Fruit fly (Drosophila melanogaster): Measurements from ENCODE around the gene Mur89F.

Gene Mur89F

dm6 chr3R:17202080-17202785, at the start of gene Mur89F:
Mur89F (minus strand) TSS chr3R:17202130.
- TF ChIP-seq insv (optimal IDR thresholded peaks at IDR 0.05) = no peak
- TF ChIP-seq ttk (optimal IDR thresholded peaks at IDR 0.05) = no peak
- TF ChIP-seq Myc (optimal IDR thresholded peaks at IDR 0.05) = no peak
- TF ChIP-seq psq (optimal IDR thresholded peaks at IDR 0.05) = no peak
- no peak for TF ChIP-seq h (optimal IDR thresholded peaks at IDR 0.05)
- TF ChIP-seq Sin3A (optimal IDR thresholded peaks at IDR 0.05) = no peak

- no peak for TF ChIP-seq insv (optimal IDR thresholded peaks at IDR 0.05)
- no peak for TF ChIP-seq h (optimal IDR thresholded peaks at IDR 0.05)
- no peak for TF ChIP-seq Sin3A (optimal IDR thresholded peaks at IDR 0.05)
- TF ChIP-seq psq (optimal IDR thresholded peaks at IDR 0.05) = no peak
- TF ChIP-seq ttk (optimal IDR thresholded peaks at IDR 0.05) = no peak
- TF ChIP-seq Myc (optimal IDR thresholded peaks at IDR 0.05) = no peak
Measured at dm6 chr3R:17251271-17251670, 49.3 kb upstream of the Mur89F start.

- TF ChIP-seq insv (optimal IDR thresholded peaks at IDR 0.05) (no peak), Sin3A (optimal IDR thresholded peaks at IDR 0.05) (no peak)
Measured at dm6 chr3R:17249233-17249632, 47.3 kb upstream of the Mur89F start.

- TF ChIP-seq h (optimal IDR thresholded peaks at IDR 0.05) (no peak), insv (optimal IDR thresholded peaks at IDR 0.05) (no peak), ttk (optimal IDR thresholded peaks at IDR 0.05) (no peak), Sin3A (optimal IDR thresholded peaks at IDR 0.05) (no peak), psq (optimal IDR thresholded peaks at IDR 0.05) (no peak), Myc (optimal IDR thresholded peaks at IDR 0.05) (no peak)
Measured at dm6 chr3R:17247699-17248098, 45.8 kb upstream of the Mur89F start.

dm6 chr3R:17236936-17237335, 35.0 kb upstream of the Mur89F start:
- TF ChIP-seq psq (optimal IDR thresholded peaks at IDR 0.05) (no peak), insv (optimal IDR thresholded peaks at IDR 0.05) (no peak), Sin3A (optimal IDR thresholded peaks at IDR 0.05) (no peak), Myc (optimal IDR thresholded peaks at IDR 0.05) (no peak), ttk (optimal IDR thresholded peaks at IDR 0.05) (no peak), h (optimal IDR thresholded peaks at IDR 0.05) (no peak)

- TF ChIP-seq ttk (optimal IDR thresholded peaks at IDR 0.05) (no peak), Myc (optimal IDR thresholded peaks at IDR 0.05) (no peak), h (optimal IDR thresholded peaks at IDR 0.05) (no peak), Sin3A (optimal IDR thresholded peaks at IDR 0.05) (no peak), psq (optimal IDR thresholded peaks at IDR 0.05) (no peak), insv (optimal IDR thresholded peaks at IDR 0.05) (no peak)
Measured at dm6 chr3R:17231579-17231978, 29.6 kb upstream of the Mur89F start.

- TF ChIP-seq h (optimal IDR thresholded peaks at IDR 0.05) = no peak
- TF ChIP-seq Myc (optimal IDR thresholded peaks at IDR 0.05) = no peak
Measured at dm6 chr3R:17222974-17223373, 21.0 kb upstream of the Mur89F start, which contains the start of gene CG31262. CG31262 (minus strand) TSS chr3R:17223074.

- TF ChIP-seq insv (optimal IDR thresholded peaks at IDR 0.05) = no peak
- TF ChIP-seq Sin3A (optimal IDR thresholded peaks at IDR 0.05) = no peak
- TF ChIP-seq h (optimal IDR thresholded peaks at IDR 0.05) = no peak
- TF ChIP-seq ttk (optimal IDR thresholded peaks at IDR 0.05) = no peak
- no peak for TF ChIP-seq Myc (optimal IDR thresholded peaks at IDR 0.05)
- TF ChIP-seq psq (optimal IDR thresholded peaks at IDR 0.05) = no peak
Measured at dm6 chr3R:17219927-17220326, 18.0 kb upstream of the Mur89F start.

- no peak for TF ChIP-seq psq (optimal IDR thresholded peaks at IDR 0.05)
- TF ChIP-seq h (optimal IDR thresholded peaks at IDR 0.05) = no peak
- TF ChIP-seq insv (optimal IDR thresholded peaks at IDR 0.05) = no peak
- no peak for TF ChIP-seq Sin3A (optimal IDR thresholded peaks at IDR 0.05)
- no peak for TF ChIP-seq Myc (optimal IDR thresholded peaks at IDR 0.05)
- TF ChIP-seq ttk (optimal IDR thresholded peaks at IDR 0.05) = no peak
Measured at dm6 chr3R:17209990-17210389, 8.1 kb upstream of the Mur89F start.

dm6 chr3R:17206782-17207181, 4.9 kb upstream of the Mur89F start:
- TF ChIP-seq Sin3A (optimal IDR thresholded peaks at IDR 0.05) (no peak), insv (optimal IDR thresholded peaks at IDR 0.05) (no peak), Myc (optimal IDR thresholded peaks at IDR 0.05) (no peak), h (optimal IDR thresholded peaks at IDR 0.05) (no peak), psq (optimal IDR thresholded peaks at IDR 0.05) (no peak), ttk (optimal IDR thresholded peaks at IDR 0.05) (no peak)

- no peak for TF ChIP-seq psq (optimal IDR thresholded peaks at IDR 0.05)
- no peak for TF ChIP-seq Myc (optimal IDR thresholded peaks at IDR 0.05)
- no peak for TF ChIP-seq h (optimal IDR thresholded peaks at IDR 0.05)
- TF ChIP-seq ttk (optimal IDR thresholded peaks at IDR 0.05) = no peak
- no peak for TF ChIP-seq Sin3A (optimal IDR thresholded peaks at IDR 0.05)
Measured at dm6 chr3R:17197599-17197998, 4.3 kb downstream of the Mur89F start.

- no peak for TF ChIP-seq Sin3A (optimal IDR thresholded peaks at IDR 0.05)
- TF ChIP-seq h (optimal IDR thresholded peaks at IDR 0.05) = no peak
- no peak for TF ChIP-seq psq (optimal IDR thresholded peaks at IDR 0.05)
- no peak for TF ChIP-seq ttk (optimal IDR thresholded peaks at IDR 0.05)
- TF ChIP-seq insv (optimal IDR thresholded peaks at IDR 0.05) = no peak
- TF ChIP-seq Myc (optimal IDR thresholded peaks at IDR 0.05) = no peak
Measured at dm6 chr3R:17193657-17194056, 8.3 kb downstream of the Mur89F start.

dm6 chr3R:17192009-17192408, 9.9 kb downstream of the Mur89F start:
- TF ChIP-seq insv (optimal IDR thresholded peaks at IDR 0.05) = no peak
- TF ChIP-seq Myc (optimal IDR thresholded peaks at IDR 0.05) = no peak
- TF ChIP-seq Sin3A (optimal IDR thresholded peaks at IDR 0.05) = no peak

Measured in Kc167 (cell line).